4 worm cellular contexts compared by ENCODE assay signal in the genomic region with DNA sequence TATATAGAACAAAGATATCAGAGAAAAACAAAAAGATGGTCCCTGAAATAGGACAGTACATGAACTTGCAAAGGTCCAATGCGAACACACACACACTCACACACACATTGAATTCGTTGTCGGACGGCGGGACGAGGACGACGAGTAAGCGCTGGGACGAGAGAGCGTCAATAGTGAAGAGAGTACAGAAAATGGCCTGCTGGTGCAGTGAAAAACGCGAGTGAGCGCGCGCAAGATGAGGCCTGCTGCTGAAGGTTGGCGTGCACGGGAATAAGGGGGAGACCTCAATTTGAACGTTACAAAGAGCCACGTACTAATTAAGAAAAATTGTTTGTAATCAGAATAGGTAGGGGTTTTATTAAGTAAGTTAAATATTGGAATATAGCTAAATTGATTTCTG.
TF ChIP-seq lines count a peak whose summit lies in the region.

No protein-coding gene starts in this region.

TF ChIP-seq in whole organism, L2 larva, 48 proteins besides CTCF, POLR2A, EP300 and RAD21:
- TF ChIP-seq crh-2 (tag; optimal IDR thresholded peaks at IDR 0.05; lab: Kevin White, UChicago) (no peak), aly-2 (tag; optimal IDR thresholded peaks at IDR 0.05; lab: Kevin White, UChicago) (no peak), mab-5 (tag; optimal IDR thresholded peaks at IDR 0.05; lab: Kevin White, UChicago) (no peak), egl-27 (tag; optimal IDR thresholded peaks at IDR 0.05; lab: Kevin White, UChicago) (no peak), lin-39 (tag; optimal IDR thresholded peaks at IDR 0.05; lab: Kevin White, UChicago) (no peak), ama-1 (optimal IDR thresholded peaks at IDR 0.05; lab: Kevin White, UChicago) (no peak), unc-55 (GFP tag; optimal IDR thresholded peaks at IDR 0.05; lab: Kevin White, UChicago) (peak; percentile 37), lsy-2 (tag; optimal IDR thresholded peaks at IDR 0.05; lab: Kevin White, UChicago) (peak; percentile 11 to 22), nhr-129 (tag; optimal IDR thresholded peaks at IDR 0.05; lab: Kevin White, UChicago) (peak; percentile 51), nhr-6 (tag; optimal IDR thresholded peaks at IDR 0.05; lab: Kevin White, UChicago) (no peak), F13H6.1 (tag; optimal IDR thresholded peaks at IDR 0.05; lab: Kevin White, UChicago) (peak; percentile 6)

TF ChIP-seq in whole organism, L4 larva, 104 proteins besides CTCF, POLR2A, EP300 and RAD21:
- peak; percentile 47 for TF ChIP-seq hmg-1.1 (GFP tag; IDR thresholded peaks at IDR 0.05; lab: Robert Waterston, UW)
- no peak for TF ChIP-seq ceh-32 (tag; optimal IDR thresholded peaks at IDR 0.05; lab: Kevin White, UChicago; ENCODE audit: poor library complexity)
- TF ChIP-seq nhr-6 (tag; optimal IDR thresholded peaks at IDR 0.05; lab: Kevin White, UChicago) = peak; percentile 14
- TF ChIP-seq zfp-2 (tag; optimal IDR thresholded peaks at IDR 0.05; lab: Kevin White, UChicago) = no peak
- no peak for TF ChIP-seq pha-4 (GFP tag; IDR thresholded peaks at IDR 0.05; lab: Robert Waterston, UW)
- TF ChIP-seq pha-4 (tag; optimal IDR thresholded peaks at IDR 0.05; lab: Kevin White, UChicago) = no peak
- peak; percentile 41 for TF ChIP-seq mxl-3 (GFP tag; optimal IDR thresholded peaks at IDR 0.05; lab: Kevin White, UChicago)
- peak; percentile 45 for TF ChIP-seq hlh-30 (tag; optimal IDR thresholded peaks at IDR 0.05; lab: Kevin White, UChicago; ENCODE audit: insufficient read depth)
- TF ChIP-seq snpc-4 (tag; optimal IDR thresholded peaks at IDR 0.05; lab: Kevin White, UChicago) = no peak
- TF ChIP-seq nhr-41 (GFP tag; IDR thresholded peaks at IDR 0.05; lab: Robert Waterston, UW) = no peak
- peak; percentile 33; the same call in 1 of the 2 replicates for TF ChIP-seq dmd-6 (GFP tag; IDR thresholded peaks at IDR 0.05; lab: Robert Waterston, UW)
- 0 out of 2 replicates have a peak, but pooled peaks have one; percentile 36 for TF ChIP-seq egl-43 (GFP tag; IDR thresholded peaks at IDR 0.05; lab: Robert Waterston, UW)
- peak; percentile 12 for TF ChIP-seq mes-2 (tag; optimal IDR thresholded peaks at IDR 0.05; lab: Kevin White, UChicago; ENCODE audit: poor library complexity, severe bottlenecking)
- TF ChIP-seq nhr-28 (tag; optimal IDR thresholded peaks at IDR 0.05; lab: Kevin White, UChicago) = peak; percentile 46
- peak; percentile 85 for TF ChIP-seq aha-1 (tag; lab: Kevin White, UChicago)
- TF ChIP-seq mep-1 (tag; optimal IDR thresholded peaks at IDR 0.05; lab: Kevin White, UChicago) = peak; percentile 27
- no peak for TF ChIP-seq lin-39 (tag; optimal IDR thresholded peaks at IDR 0.05; lab: Kevin White, UChicago)
- no peak for TF ChIP-seq ceh-44 (GFP tag; IDR thresholded peaks at IDR 0.05; lab: Robert Waterston, UW)
- peak in 1 of 2 experiments; percentile 36 for TF ChIP-seq lsy-2 (tag; optimal IDR thresholded peaks at IDR 0.05; lab: Kevin White, UChicago)
- peak in 1 of 2 experiments; percentile 11 for TF ChIP-seq mdl-1 (tag; optimal IDR thresholded peaks at IDR 0.05; lab: Kevin White, UChicago)
- TF ChIP-seq spr-3 (GFP tag; optimal IDR thresholded peaks at IDR 0.05; lab: Kevin White, UChicago) = no peak
- no peak for TF ChIP-seq saeg-2 (GFP tag; IDR thresholded peaks at IDR 0.05; lab: Robert Waterston, UW)
- TF ChIP-seq hlh-11 (tag; optimal IDR thresholded peaks at IDR 0.05; lab: Kevin White, UChicago) = peak; percentile 47
- no peak for TF ChIP-seq ztf-11 (tag; optimal IDR thresholded peaks at IDR 0.05; lab: Kevin White, UChicago)
- TF ChIP-seq rbr-2 (tag; optimal IDR thresholded peaks at IDR 0.05; lab: Kevin White, UChicago) = peak; percentile 13
TF ChIP-seq in whole organism, L4 larva: peak in this region for 14.

TF ChIP-seq in whole organism, late embryonic, 69 proteins besides CTCF, POLR2A, EP300 and RAD21:
- TF ChIP-seq ceh-14 (tag; optimal IDR thresholded peaks at IDR 0.05; lab: Kevin White, UChicago) = peak; percentile 29
- no peak for TF ChIP-seq hlh-13 (GFP tag; optimal IDR thresholded peaks at IDR 0.05; lab: Kevin White, UChicago)
- peak; percentile 38 for TF ChIP-seq ceh-34 (tag; optimal IDR thresholded peaks at IDR 0.05; lab: Kevin White, UChicago)
- peak; percentile 57 for TF ChIP-seq syd-9 (tag; optimal IDR thresholded peaks at IDR 0.05; lab: Kevin White, UChicago)
- TF ChIP-seq ceh-31 (tag; optimal IDR thresholded peaks at IDR 0.05; lab: Kevin White, UChicago) = peak; percentile 65
- no peak for TF ChIP-seq pha-4 (tag; optimal IDR thresholded peaks at IDR 0.05; lab: Kevin White, UChicago)
- TF ChIP-seq ceh-2 (tag; optimal IDR thresholded peaks at IDR 0.05; lab: Kevin White, UChicago) = peak; percentile 28
- TF ChIP-seq ref-2 (tag; optimal IDR thresholded peaks at IDR 0.05; lab: Kevin White, UChicago) = peak; percentile 34
- TF ChIP-seq sdc-2 (tag; optimal IDR thresholded peaks at IDR 0.05; lab: Kevin White, UChicago) = peak; percentile 37
- TF ChIP-seq ceh-18 (tag; optimal IDR thresholded peaks at IDR 0.05; lab: Kevin White, UChicago) = peak; percentile 21
- peak; percentile 1 for TF ChIP-seq elt-2 (tag; optimal IDR thresholded peaks at IDR 0.05; lab: Kevin White, UChicago)
- peak; percentile 32 for TF ChIP-seq unc-42 (tag; optimal IDR thresholded peaks at IDR 0.05; lab: Kevin White, UChicago)
- TF ChIP-seq rnt-1 (tag; optimal IDR thresholded peaks at IDR 0.05; lab: Kevin White, UChicago) = peak; percentile 9
- no peak for TF ChIP-seq pax-1 (tag; optimal IDR thresholded peaks at IDR 0.05; lab: Kevin White, UChicago)
- TF ChIP-seq sox-4 (tag; optimal IDR thresholded peaks at IDR 0.05; lab: Kevin White, UChicago) = no peak
- TF ChIP-seq tbx-2 (tag; optimal IDR thresholded peaks at IDR 0.05; lab: Kevin White, UChicago) = peak; percentile 23
- TF ChIP-seq hlh-30 (tag; optimal IDR thresholded peaks at IDR 0.05; lab: Kevin White, UChicago; ENCODE audit: insufficient read depth) = peak; percentile 22
- peak; percentile 15 for TF ChIP-seq nfya-1 (tag; optimal IDR thresholded peaks at IDR 0.05; lab: Kevin White, UChicago)

TF ChIP-seq in whole organism, mixed stage, embryonic, 35 proteins besides CTCF, POLR2A, EP300 and RAD21:
- TF ChIP-seq flh-1 (GFP tag; optimal IDR thresholded peaks at IDR 0.05; lab: Kevin White, UChicago) (no peak), drap-1 (GFP tag; optimal IDR thresholded peaks at IDR 0.05; lab: Kevin White, UChicago) (peak; percentile 50), cnd-1 (tag; optimal IDR thresholded peaks at IDR 0.05; lab: Kevin White, UChicago) (peak; percentile 60), nhr-28 (tag; optimal IDR thresholded peaks at IDR 0.05; lab: Kevin White, UChicago) (no peak), lin-32 (GFP tag; optimal IDR thresholded peaks at IDR 0.05; lab: Kevin White, UChicago) (no peak), ztf-11 (tag; optimal IDR thresholded peaks at IDR 0.05; lab: Kevin White, UChicago) (no peak), elt-3 (tag; optimal IDR thresholded peaks at IDR 0.05; lab: Kevin White, UChicago) (no peak), snpc-4 (tag; optimal IDR thresholded peaks at IDR 0.05; lab: Kevin White, UChicago) (no peak), mep-1 (tag; optimal IDR thresholded peaks at IDR 0.05; lab: Kevin White, UChicago) (no peak), lin-13 (tag; optimal IDR thresholded peaks at IDR 0.05; lab: Kevin White, UChicago) (no peak), ham-2 (GFP tag; optimal IDR thresholded peaks at IDR 0.05; lab: Kevin White, UChicago) (peak; percentile 48), tbx-8 (GFP tag; optimal IDR thresholded peaks at IDR 0.05; lab: Kevin White, UChicago) (no peak), unc-62 (GFP tag; optimal IDR thresholded peaks at IDR 0.05; lab: Kevin White, UChicago) (no peak), nhr-76 (tag; optimal IDR thresholded peaks at IDR 0.05; lab: Kevin White, UChicago) (no peak), unc-120 (tag; optimal IDR thresholded peaks at IDR 0.05; lab: Kevin White, UChicago; ENCODE audit: poor library complexity, severe bottlenecking) (peak; percentile 25), nhr-237 (tag; optimal IDR thresholded peaks at IDR 0.05; lab: Kevin White, UChicago) (no peak), nhr-12 (tag; optimal IDR thresholded peaks at IDR 0.05; lab: Kevin White, UChicago) (no peak), ceh-39 (tag; optimal IDR thresholded peaks at IDR 0.05; lab: Kevin White, UChicago) (no peak), ces-1 (GFP tag; optimal IDR thresholded peaks at IDR 0.05; lab: Kevin White, UChicago) (no peak), nhr-2 (tag; optimal IDR thresholded peaks at IDR 0.05; lab: Kevin White, UChicago) (no peak), sptf-1 (tag; optimal IDR thresholded peaks at IDR 0.05; lab: Kevin White, UChicago) (no peak), bed-3 (GFP tag; optimal IDR thresholded peaks at IDR 0.05; lab: Kevin White, UChicago) (no peak), lsy-2 (tag; optimal IDR thresholded peaks at IDR 0.05; lab: Kevin White, UChicago) (peak; percentile 24), mls-2 (tag; optimal IDR thresholded peaks at IDR 0.05; lab: Kevin White, UChicago) (no peak), pha-4 (tag; optimal IDR thresholded peaks at IDR 0.05; lab: Kevin White, UChicago) (peak; percentile 15), elt-1 (tag; optimal IDR thresholded peaks at IDR 0.05; lab: Kevin White, UChicago; ENCODE audit: borderline replicate concordance, insufficient read depth) (no peak), hlh-1 (tag; optimal IDR thresholded peaks at IDR 0.05; lab: Kevin White, UChicago) (no peak), unc-39 (tag; optimal IDR thresholded peaks at IDR 0.05; lab: Kevin White, UChicago) (no peak), ceh-43 (GFP tag; optimal IDR thresholded peaks at IDR 0.05; lab: Kevin White, UChicago) (no peak)
